Worm (Caenorhabditis elegans): ENCODE data around the gene pno-1.

pno-1 gene

DNA sequence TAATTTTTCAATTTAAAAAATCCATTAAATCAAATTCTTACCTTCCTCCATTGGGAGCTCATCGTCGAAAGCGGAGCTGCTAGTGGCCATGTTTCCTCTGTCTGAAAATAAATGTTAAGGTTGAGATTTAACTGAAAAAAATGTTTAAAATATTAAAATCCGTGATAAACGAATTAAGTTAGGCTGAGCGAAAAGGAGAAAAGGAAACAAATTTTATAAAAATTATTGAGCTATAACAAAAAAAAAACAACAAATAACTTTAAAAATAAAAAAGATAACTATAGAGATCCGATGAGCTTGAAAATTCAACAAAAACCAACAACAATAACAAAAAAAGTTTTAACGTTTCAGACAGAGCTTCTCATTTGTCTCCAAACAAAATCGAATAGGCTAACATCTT is at the start of gene pno-1:
Gene pno-1, minus strand, starts transcription at position 101 of the 400 bp plus-strand sequence.
- no peak for TF ChIP-seq unc-62 (GFP tag; optimal IDR thresholded peaks at IDR 0.05)

DNA sequence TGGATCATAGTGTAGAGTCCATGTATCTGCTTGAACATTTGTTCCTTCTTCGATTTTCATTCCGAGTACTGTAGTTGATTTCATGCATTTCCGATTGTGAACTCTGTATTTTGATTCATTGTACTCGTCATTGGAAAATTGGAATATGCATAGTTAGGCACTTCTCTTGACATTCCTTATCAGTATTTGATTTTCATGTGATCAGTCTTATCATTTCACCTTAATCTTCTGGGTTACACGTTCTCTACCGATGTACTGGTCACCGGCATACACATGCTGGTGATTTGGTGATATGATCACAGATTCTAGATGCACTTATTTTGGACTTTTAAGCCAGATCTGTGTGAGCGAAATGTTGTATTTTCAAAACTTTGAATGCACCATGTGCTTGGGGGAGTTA is 48.5 kb upstream of the pno-1 start:
- no peak for TF ChIP-seq unc-62 (GFP tag; optimal IDR thresholded peaks at IDR 0.05)

DNA sequence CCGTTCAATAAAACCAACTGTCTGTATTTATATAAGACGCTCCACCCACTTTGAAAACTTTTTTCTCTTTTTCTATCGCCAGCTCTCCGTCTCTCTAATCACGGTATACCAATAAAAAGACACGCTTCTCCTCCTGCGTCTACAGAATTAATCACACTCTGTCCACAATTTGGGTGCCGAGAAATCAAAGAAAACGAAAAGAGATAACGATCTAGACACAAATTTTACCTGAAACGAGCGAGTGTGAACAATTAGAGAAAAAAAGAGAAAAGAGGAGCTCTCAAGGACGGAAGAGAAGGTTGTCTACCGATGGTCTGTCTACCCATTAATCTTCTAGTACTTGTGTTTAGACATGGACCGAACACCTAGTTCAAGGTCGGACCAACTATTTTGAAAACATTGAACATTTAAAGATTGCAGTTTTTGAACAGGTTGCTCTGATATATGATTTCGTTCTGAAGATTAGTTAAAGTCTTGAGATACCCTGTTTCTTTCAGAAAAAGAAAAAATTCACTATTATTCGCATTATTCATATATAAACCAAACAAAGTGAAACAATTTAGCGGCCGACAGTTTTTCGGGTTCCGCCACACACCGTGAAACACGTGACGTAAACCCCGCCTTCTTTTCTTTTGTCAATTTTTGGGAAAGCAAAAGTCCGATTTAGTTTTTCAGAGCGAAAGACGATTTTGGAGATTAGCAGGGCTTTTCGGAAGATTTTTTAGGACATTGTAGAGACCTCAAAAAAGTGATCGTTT is 44.9 kb upstream of the pno-1 start, which contains the start of gene cyp-13A2:
Gene cyp-13A2, minus strand, starts transcription at position 235 of the 758 bp plus-strand sequence.
- TF ChIP-seq unc-62 (GFP tag; optimal IDR thresholded peaks at IDR 0.05) = no peak

DNA sequence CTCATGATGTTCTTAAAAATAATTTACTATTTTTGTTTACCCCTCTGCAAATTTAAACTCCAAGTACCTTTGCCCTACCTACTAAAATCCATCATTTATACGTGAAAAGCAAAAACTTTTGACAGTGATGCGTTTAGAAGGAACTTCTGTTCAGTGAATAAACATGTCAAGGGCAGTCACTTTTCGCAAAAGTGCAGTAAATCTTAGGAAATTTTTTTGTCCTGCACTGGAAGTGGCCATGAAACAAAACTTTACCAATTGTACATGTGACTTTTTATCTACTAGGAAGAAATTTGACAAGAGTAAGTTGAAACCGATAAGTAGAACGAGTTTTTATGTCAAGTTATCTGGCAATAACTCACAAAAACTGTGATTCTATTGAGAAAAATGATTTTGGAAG is 43.5 kb upstream of the pno-1 start:
- no peak for TF ChIP-seq unc-62 (GFP tag; optimal IDR thresholded peaks at IDR 0.05)

- TF ChIP-seq unc-62 (GFP tag; optimal IDR thresholded peaks at IDR 0.05) = no peak
These were observed 39.7 kb upstream of the pno-1 start, which contains the start of gene T10B9.14 for ce11 chrII:9782337-9782736. TSS of gene T10B9.14 (minus strand) at chrII:9782437.

DNA sequence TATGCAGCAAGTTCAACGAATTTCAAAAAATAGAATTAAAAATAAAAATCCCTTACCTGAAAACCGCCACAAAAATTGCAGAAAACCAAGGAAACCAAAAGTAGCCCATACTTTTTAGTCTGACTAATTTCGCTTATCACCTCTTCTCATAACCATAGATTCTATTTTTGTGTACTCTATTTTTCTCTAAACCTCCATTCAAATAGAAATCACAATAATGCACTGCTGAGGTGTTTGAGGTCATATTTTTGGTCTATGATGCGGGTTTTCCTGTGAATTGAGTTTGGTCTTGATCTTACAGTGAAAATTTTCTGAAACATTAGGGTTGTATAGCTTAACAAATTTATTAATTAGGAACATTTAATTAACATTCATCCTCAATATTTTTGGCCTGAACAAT is 39.2 kb upstream of the pno-1 start, which contains the start of gene cyp-13A1:
Gene cyp-13A1, minus strand, starts transcription at position 156 of the 400 bp plus-strand sequence.
- no peak for TF ChIP-seq unc-62 (GFP tag; optimal IDR thresholded peaks at IDR 0.05)

DNA sequence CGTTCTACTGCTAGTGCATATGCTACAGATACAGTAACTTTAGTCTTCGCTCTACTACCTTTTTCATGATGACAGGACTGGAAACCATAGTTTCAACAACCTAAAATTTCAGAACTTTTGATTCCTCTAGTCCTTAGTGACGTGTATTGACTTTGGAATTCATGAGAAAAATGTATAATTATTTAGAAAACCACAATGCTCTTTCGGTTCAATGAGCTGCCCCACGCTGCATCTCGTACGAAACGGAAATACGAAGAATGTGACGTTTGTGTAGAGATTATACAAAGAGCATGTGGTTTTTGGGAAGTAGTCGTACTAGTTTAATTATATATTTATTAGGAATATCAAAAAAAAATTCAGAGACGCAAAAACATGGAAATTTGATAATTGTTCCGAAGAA is 35.8 kb upstream of the pno-1 start:
- no peak for TF ChIP-seq unc-62 (GFP tag; optimal IDR thresholded peaks at IDR 0.05)

- TF ChIP-seq unc-62 (GFP tag; optimal IDR thresholded peaks at IDR 0.05) = no peak
These were observed 33.1 kb upstream of the pno-1 start, which contains the start of gene T10B9.9 for ce11 chrII:9775790-9776189. TSS of gene T10B9.9 (minus strand) at chrII:9775890.

DNA sequence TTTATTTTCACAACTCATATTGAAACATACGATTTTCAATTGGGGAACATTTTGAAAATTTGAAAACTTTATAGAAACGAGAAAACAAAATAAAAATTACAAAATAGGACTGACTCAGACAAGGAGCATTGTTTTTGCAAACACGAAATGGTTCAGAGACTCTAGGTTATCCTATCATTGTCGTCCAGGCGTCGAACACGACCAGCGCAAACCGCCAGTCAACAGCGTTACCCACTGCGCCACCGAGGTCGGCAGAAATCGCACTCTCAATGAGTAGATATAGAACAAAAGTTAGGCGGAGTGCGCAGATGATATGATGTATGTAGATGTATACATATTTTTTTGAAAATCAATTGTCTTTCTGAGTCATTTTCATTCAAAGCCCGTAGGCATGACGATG is 32.0 kb upstream of the pno-1 start:
- TF ChIP-seq unc-62 (GFP tag; optimal IDR thresholded peaks at IDR 0.05) = no peak

DNA sequence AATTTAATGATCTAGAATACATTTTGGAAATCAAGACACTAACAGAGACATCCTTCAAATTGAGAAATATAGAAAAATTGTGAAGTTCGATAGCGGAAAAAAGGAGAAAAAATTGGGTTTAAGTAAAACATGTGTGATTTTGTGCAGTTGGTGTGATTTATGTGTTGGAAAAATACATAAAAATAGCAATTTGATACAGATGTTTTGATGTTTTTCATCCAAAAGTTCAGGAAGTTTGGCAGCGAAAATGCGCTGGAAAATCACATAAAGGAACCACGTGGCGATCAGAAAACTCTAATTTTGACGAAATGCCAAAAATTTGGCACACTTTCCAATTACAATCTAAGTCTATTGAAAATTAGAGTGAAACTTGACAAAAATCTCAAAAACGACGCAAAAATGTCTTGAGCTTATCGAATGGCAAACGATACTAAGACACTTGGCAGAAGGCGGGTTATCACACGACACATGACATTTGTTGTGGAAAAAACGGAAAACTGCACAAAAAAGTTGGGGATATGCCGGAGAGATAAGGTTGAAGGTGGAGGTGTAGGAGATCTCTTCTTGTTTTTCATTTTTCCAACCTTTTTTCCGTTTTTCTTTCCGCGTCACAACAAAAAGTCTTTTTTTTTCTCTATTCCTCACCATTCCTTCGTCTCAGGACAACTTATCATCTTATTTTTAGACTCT is 31.4 kb upstream of the pno-1 start, which contains the start of gene ZK1321.4:
Gene ZK1321.4, minus strand, starts transcription at position 51 of the 690 bp plus-strand sequence.
- no peak for TF ChIP-seq unc-62 (GFP tag; optimal IDR thresholded peaks at IDR 0.05)

DNA sequence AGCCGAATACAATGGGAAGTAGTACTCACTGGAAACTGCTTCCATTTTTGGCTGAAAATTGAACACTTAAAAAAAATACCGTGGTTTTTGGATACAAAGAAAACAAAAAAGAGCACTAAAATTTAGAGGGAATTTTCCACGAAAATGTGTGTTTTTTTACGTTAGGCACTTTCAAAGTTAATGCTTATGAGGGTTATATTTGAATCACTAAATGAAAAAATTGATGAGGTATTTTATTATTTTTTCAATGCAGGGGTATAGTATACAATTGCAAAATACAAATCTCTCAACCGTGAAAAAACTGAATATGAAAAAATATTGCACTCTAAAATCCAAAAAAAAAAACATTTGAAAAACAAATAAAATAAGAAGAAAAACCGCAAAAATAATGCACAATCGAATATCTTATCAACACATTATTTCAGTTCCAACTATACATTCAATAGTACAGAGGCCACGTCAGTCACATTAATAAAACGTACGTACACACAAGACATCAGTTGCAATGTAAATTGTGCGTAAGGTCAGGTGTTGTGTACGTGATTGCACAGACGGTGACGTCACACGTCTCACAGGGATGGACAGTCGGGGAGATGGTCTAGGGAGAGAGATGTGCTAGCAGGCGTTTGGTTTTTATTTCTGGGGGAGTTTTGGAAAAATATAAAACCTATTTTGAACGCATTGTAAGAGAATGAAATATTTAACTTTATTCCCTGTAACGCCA is 27.3 kb upstream of the pno-1 start, which contains the start of gene aqp-10:
Gene aqp-10, minus strand, starts transcription at position 51 of the 724 bp plus-strand sequence.
- TF ChIP-seq unc-62 (GFP tag; optimal IDR thresholded peaks at IDR 0.05) = no peak

DNA sequence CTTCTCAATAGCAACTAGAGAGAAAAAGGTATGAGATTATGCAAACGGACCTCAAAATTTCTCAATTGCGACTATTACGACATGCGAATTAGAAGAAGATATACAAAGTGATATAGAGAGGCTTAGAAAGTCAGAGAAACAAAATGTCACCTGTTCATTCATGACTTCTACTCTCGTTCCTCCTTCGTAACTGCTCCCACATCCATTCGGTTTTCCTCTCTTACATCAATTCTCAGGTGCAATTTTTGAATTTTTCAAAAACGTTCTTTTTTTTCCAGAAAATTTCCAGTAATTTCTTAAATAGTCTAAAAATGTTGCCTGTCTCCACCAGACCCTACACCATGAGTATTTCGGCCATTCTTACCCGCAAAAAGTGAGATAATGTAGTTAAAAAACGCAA is 22.0 kb upstream of the pno-1 start:
- TF ChIP-seq unc-62 (GFP tag; optimal IDR thresholded peaks at IDR 0.05) = no peak

DNA sequence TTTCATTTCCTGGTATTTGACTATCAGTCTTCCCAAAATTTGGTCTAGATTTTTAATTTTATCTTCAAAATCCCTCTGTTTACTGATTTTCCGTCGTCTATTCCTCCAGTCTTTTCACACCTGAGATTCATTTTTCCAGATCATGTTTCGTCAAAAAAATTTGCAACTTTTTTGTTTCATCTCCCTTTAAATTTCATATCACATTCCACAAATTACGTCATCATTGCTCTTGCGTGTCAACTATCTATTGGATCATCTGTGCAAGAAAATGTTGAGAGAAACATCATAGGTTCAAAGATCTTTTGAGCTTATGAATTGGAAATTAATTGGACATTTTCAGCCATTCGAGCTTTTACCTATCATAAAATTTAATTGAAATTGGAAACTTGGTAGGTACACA is 16.7 kb upstream of the pno-1 start:
- no peak for TF ChIP-seq unc-62 (GFP tag; optimal IDR thresholded peaks at IDR 0.05)

DNA sequence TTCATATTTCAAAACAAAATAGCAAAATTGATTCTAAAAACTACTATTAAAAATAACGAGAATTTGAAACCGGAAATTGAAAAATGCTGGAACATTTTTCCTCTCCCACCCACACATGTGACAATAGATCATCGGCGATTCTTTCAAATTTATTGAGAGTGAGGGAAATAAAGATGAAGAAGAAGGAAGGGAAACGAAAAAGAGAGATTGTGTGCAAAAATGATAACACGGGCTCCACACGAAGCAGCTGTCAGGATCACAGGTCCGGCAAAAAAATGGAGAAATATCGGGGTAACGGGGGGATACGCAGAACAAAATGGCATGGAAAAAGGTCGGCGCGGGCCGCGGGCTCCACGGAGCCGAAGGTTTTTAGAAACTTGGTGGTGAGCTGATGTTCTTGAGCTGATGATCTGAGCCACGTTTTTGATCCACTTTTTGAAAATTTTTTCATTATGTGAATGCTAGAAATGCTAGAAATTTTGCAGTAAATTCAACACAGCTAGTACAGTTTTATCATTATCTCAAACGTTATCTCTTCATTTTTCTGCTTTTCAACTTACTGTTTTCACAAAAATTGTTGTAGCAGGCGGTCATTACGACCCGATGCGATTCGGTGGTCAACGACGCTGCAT is 15.1 kb upstream of the pno-1 start, which contains the start of gene shk-1:
Gene shk-1, plus strand, starts transcription at position 582 of the 632 bp plus-strand sequence.
- TF ChIP-seq unc-62 (GFP tag; optimal IDR thresholded peaks at IDR 0.05) = no peak

DNA sequence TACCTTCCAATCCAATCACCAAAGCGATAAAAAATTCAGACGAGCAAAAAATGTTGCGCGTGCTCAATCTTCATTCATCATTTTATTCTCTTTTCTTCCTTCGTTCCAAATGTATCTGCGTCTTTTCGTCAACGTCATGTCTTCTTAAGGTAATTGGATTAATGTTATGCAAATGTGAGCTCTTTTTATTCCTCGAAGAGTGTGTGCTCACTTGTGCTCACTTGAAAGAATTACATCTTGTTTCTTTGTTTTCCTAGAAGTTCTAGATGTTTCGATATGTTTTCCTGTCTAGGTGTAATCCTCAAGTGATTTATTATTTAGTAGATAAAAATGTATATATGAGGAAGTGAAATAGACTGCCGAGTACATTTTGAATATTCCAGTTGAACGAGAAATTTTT is 12.7 kb upstream of the pno-1 start:
- no peak for TF ChIP-seq unc-62 (GFP tag; optimal IDR thresholded peaks at IDR 0.05)

Measured in whole organism, dauer.